Fruit fly (Drosophila melanogaster): ENCODE data around the gene CG15743.

The CG15743 gene

DNA sequence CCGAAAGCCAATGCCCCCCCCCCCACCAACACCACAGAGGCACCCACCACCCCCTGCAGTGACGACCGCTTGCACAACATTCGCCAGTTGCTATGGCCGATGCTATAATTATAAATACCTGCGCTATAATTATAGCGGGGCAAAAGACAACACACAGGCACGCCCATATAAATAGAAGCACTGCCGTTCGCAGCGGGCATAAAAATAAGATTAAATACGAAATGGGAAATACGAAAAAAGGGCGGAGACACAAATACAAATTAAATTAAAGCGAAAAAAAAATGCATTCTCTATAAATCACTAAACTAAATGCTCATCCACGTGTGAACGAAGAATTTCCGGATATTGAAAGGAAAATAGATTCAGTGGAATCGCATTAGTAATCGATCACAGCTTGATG lies 12.1 kb upstream of the CG15743 start (continued):
- TF ChIP-seq NfI (GFP tag; optimal IDR thresholded peaks at IDR 0.05) (peak; percentile 15), lilli (GFP tag; optimal IDR thresholded peaks at IDR 0.05) (peak; percentile 5), sug (tag; optimal IDR thresholded peaks at IDR 0.05) (peak; percentile 15), fru (optimal IDR thresholded peaks at IDR 0.05) (no peak), Antp (GFP tag; optimal IDR thresholded peaks at IDR 0.05) (peak; percentile 3), CG2120 (GFP tag; optimal IDR thresholded peaks at IDR 0.05) (peak; percentile 7), CG7556 (GFP tag; optimal IDR thresholded peaks at IDR 0.05) (no peak), bsh (GFP tag; optimal IDR thresholded peaks at IDR 0.05) (peak in 1 of 2 experiments; percentile 19), gem (tag; optimal IDR thresholded peaks at IDR 0.05) (peak; percentile 9), CG3163 (GFP tag; optimal IDR thresholded peaks at IDR 0.05) (no peak)

- TF ChIP-seq slp2 (GFP tag; optimal IDR thresholded peaks at IDR 0.05) (no peak), Med (GFP tag) (peak; percentile 12), CG18764 (GFP tag; optimal IDR thresholded peaks at IDR 0.05) (peak; percentile 24), tio (GFP tag; optimal IDR thresholded peaks at IDR 0.05) (peak; percentile 37), Abd-B (GFP tag; optimal IDR thresholded peaks at IDR 0.05) (peak; percentile 40), CG18011 (GFP tag; optimal IDR thresholded peaks at IDR 0.05) (no peak), Hr78 (GFP tag; optimal IDR thresholded peaks at IDR 0.05) (peak in 1 of 2 experiments; percentile 26), CG31388 (GFP tag; optimal IDR thresholded peaks at IDR 0.05) (no peak), Opbp (GFP tag; IDR thresholded peaks at IDR 0.05; ENCODE audit: partially characterized antibody) (no peak), CG10979 (tag; optimal IDR thresholded peaks at IDR 0.05) (peak; percentile 82), Gug (GFP tag; IDR thresholded peaks at IDR 0.05) (no peak), tap (tag; optimal IDR thresholded peaks at IDR 0.05) (peak; percentile 54), pita (GFP tag; optimal IDR thresholded peaks at IDR 0.05) (no peak), CG7556 (GFP tag; optimal IDR thresholded peaks at IDR 0.05) (peak; percentile 63), ssp (GFP tag; IDR thresholded peaks at IDR 0.05) (peak; percentile 33), Mad (GFP tag; optimal IDR thresholded peaks at IDR 0.05) (no peak), CG10462 (GFP tag; optimal IDR thresholded peaks at IDR 0.05) (no peak), CG16813 (GFP tag; IDR thresholded peaks at IDR 0.05; ENCODE audit: partially characterized antibody) (no peak), pnt (GFP tag; optimal IDR thresholded peaks at IDR 0.05) (no peak), CG6854 (GFP tag; optimal IDR thresholded peaks at IDR 0.05) (peak; percentile 1), CG8765 (GFP tag; IDR thresholded peaks at IDR 0.05) (no peak), Hey (tag; optimal IDR thresholded peaks at IDR 0.05) (no peak), CG10209 (GFP tag; optimal IDR thresholded peaks at IDR 0.05) (peak; percentile 20), BEAF-32 (GFP tag; optimal IDR thresholded peaks at IDR 0.05) (no peak), HmgZ (tag; optimal IDR thresholded peaks at IDR 0.05) (no peak), pho (GFP tag; optimal IDR thresholded peaks at IDR 0.05) (no peak), hkb (optimal IDR thresholded peaks at IDR 0.05) (no peak), hkb (GFP tag; IDR thresholded peaks at IDR 0.05) (0 out of 2 replicates have a peak, but pooled peaks have one; percentile 27), Mes4 (GFP tag; optimal IDR thresholded peaks at IDR 0.05) (no peak), zf30C (GFP tag; optimal IDR thresholded peaks at IDR 0.05) (peak; percentile 2), Xbp1 (GFP tag; optimal IDR thresholded peaks at IDR 0.05) (peak; percentile 54), CG17568 (GFP tag; optimal IDR thresholded peaks at IDR 0.05) (no peak), nom (GFP tag; optimal IDR thresholded peaks at IDR 0.05) (no peak), lmd (GFP tag; IDR thresholded peaks at IDR 0.05) (peak; percentile 64), CG17361 (GFP tag; IDR thresholded peaks at IDR 0.05) (peak; percentile 65), CG8478 (optimal IDR thresholded peaks at IDR 0.05) (no peak), Gsc (GFP tag; IDR thresholded peaks at IDR 0.05) (no peak), btn (GFP tag; optimal IDR thresholded peaks at IDR 0.05) (no peak), Vsx1 (GFP tag; optimal IDR thresholded peaks at IDR 0.05) (peak; percentile 21), NK7.1 (GFP tag; optimal IDR thresholded peaks at IDR 0.05) (no peak)
Measured at dm6 chrX:13274429-13275095, 10.9 kb upstream of the CG15743 start.

Measured in whole organism, embryonic.